Worm (Caenorhabditis elegans): ENCODE measurements around the gene K01D12.10.

ce11 chrV:12408996-12409395, 3.0 kb downstream of the K01D12.10 start:
- TF ChIP-seq Y56A3A.18 (GFP tag; IDR thresholded peaks at IDR 0.05) = no peak
- no peak for TF ChIP-seq Y53G8AR.9 (GFP tag; conservative IDR thresholded peaks at IDR 0.05)
- TF ChIP-seq K12H6.12 (tag; optimal IDR thresholded peaks at IDR 0.05) = no peak
- no peak for TF ChIP-seq nfya-2 (GFP tag; IDR thresholded peaks at IDR 0.05)
- TF ChIP-seq die-1 (tag; optimal IDR thresholded peaks at IDR 0.05) = no peak
- no peak for TF ChIP-seq lag-1 (GFP tag; IDR thresholded peaks at IDR 0.05)
- no peak for TF ChIP-seq chd-7 (tag; optimal IDR thresholded peaks at IDR 0.05)
- TF ChIP-seq lin-54 (GFP tag; optimal IDR thresholded peaks at IDR 0.05) = no peak
- TF ChIP-seq bed-2 (GFP tag; IDR thresholded peaks at IDR 0.05) = no peak
- TF ChIP-seq dpl-1 (GFP tag; optimal IDR thresholded peaks at IDR 0.05) = no peak
- TF ChIP-seq snpc-1.1 (tag; optimal IDR thresholded peaks at IDR 0.05; ENCODE audit: insufficient read depth) = no peak
- TF ChIP-seq tbx-9 (tag; optimal IDR thresholded peaks at IDR 0.05; ENCODE audit: borderline replicate concordance) = no peak

Data from whole organism, young adult.